Comparison of ENCODE assay signal across 2 fruit fly cellular contexts in genomic region chr3L:21043435-21043834, dm6.
A peak's percentile ranks its signal among the peaks of the same experiment; 100 is the strongest.
TF ChIP-seq lines count a peak whose summit lies in the region.

No protein-coding gene starts in this region.

- no peak for TF ChIP-seq CTCF in whole organism, embryonic (GFP tag; optimal IDR thresholded peaks at IDR 0.05; lab: Kevin White, UChicago)

TF ChIP-seq in whole organism, embryonic, 481 proteins besides CTCF, POLR2A, EP300 and RAD21:
- 0 out of 3 replicates have a peak, but pooled peaks have one; percentile 19 for TF ChIP-seq CG7963 (GFP tag; IDR thresholded peaks at IDR 0.05; lab: Robert Waterston, UW; ENCODE audit: partially characterized antibody)
- TF ChIP-seq CG31388 (GFP tag; optimal IDR thresholded peaks at IDR 0.05; lab: Kevin White, UChicago) = no peak
- peak; percentile 81 for TF ChIP-seq crol (GFP tag; IDR thresholded peaks at IDR 0.05; lab: Robert Waterston, UW)
- no peak for TF ChIP-seq nom (GFP tag; optimal IDR thresholded peaks at IDR 0.05; lab: Kevin White, UChicago)
- TF ChIP-seq CG11696 (GFP tag; IDR thresholded peaks at IDR 0.05; lab: Robert Waterston, UW) = 0 out of 2 replicates have a peak, but pooled peaks have one; percentile 15
- TF ChIP-seq crc (GFP tag; optimal IDR thresholded peaks at IDR 0.05; lab: Kevin White, UChicago) = no peak
- peak; percentile 41 for TF ChIP-seq sd (tag; optimal IDR thresholded peaks at IDR 0.05; lab: Kevin White, UChicago)
- peak; percentile 63 for TF ChIP-seq cg (GFP tag; optimal IDR thresholded peaks at IDR 0.05; lab: Kevin White, UChicago)
- peak; percentile 16; the same call in 1 of the 3 replicates for TF ChIP-seq sr (GFP tag; IDR thresholded peaks at IDR 0.05; lab: Robert Waterston, UW)
- peak; percentile 7 for TF ChIP-seq nerfin-1 (tag; optimal IDR thresholded peaks at IDR 0.05; lab: Kevin White, UChicago)
- no peak for TF ChIP-seq chm (GFP tag; IDR thresholded peaks at IDR 0.05; lab: Robert Waterston, UW)
- no peak for TF ChIP-seq Dll (GFP tag; IDR thresholded peaks at IDR 0.05; lab: Robert Waterston, UW; ENCODE audit: partially characterized antibody)
- TF ChIP-seq Trl (optimal IDR thresholded peaks at IDR 0.05; lab: Kevin White, UChicago) = peak; percentile 15 to 17
- no peak for TF ChIP-seq Trl (GFP tag; optimal IDR thresholded peaks at IDR 0.05; lab: Kevin White, UChicago)
- peak; percentile 40 for TF ChIP-seq CG12769 (tag; optimal IDR thresholded peaks at IDR 0.05; lab: Kevin White, UChicago)

TF ChIP-seq in whole organism, wandering third instar larva, 38 proteins besides CTCF, POLR2A, EP300 and RAD21:
- TF ChIP-seq Vsx2 (GFP tag; optimal IDR thresholded peaks at IDR 0.05; lab: Kevin White, UChicago; ENCODE audit: partially characterized antibody) (no peak), Dfd (GFP tag; optimal IDR thresholded peaks at IDR 0.05; lab: Kevin White, UChicago) (peak; percentile 32)

Comparison
In these comparisons a context has a peak if more than half of its experiments do, and no peak if none do; other contexts are left out.
1. Of the 10 proteins assayed by ChIP-seq in both whole organism, embryonic and whole organism, wandering third instar larva: peak only in whole organism, embryonic: none; only in whole organism, wandering third instar larva: Dfd; in both: none; in neither: 9.